Fruit fly (Drosophila melanogaster) whole organism, wandering third instar larva: ENCODE measurements around the gene Trmt6.

Experiments used
- CrebA ChIP-seq: fragments of 200-800 bp; sonication (Bioruptor generic); optimal IDR thresholded peaks from 2 replicates; lab custom pipeline; 2016; ENCODE audit warnings: missing biosample characterization, mild to moderate bottlenecking, missing genetic modification characterization, borderline replicate concordance
- Hr78 ChIP-seq: fragments of >200 bp; optimal IDR thresholded peaks from 2 replicates; lab custom pipeline; 2017; ENCODE audit warnings: missing biosample characterization, missing genetic modification characterization
- Myc ChIP-seq: fragments of >200 bp; optimal IDR thresholded peaks from 2 replicates; lab custom pipeline; 2017
- lola ChIP-seq: fragments of >200 bp; optimal IDR thresholded peaks from 2 replicates; lab custom pipeline; 2017; ENCODE audit warnings: missing biosample characterization, missing genetic modification characterization
- rgr ChIP-seq: fragments of 200-800 bp; sonication (Bioruptor generic); optimal IDR thresholded peaks from 3 replicates; lab custom pipeline; 2016; ENCODE audit warnings: missing biosample characterization, mild to moderate bottlenecking, missing genetic modification characterization
- woc ChIP-seq: sonication (Bioruptor generic); optimal IDR thresholded peaks from 2 replicates; lab custom pipeline; 2016; ENCODE audit warnings: missing biosample characterization, mild to moderate bottlenecking, missing genetic modification characterization

DNA sequence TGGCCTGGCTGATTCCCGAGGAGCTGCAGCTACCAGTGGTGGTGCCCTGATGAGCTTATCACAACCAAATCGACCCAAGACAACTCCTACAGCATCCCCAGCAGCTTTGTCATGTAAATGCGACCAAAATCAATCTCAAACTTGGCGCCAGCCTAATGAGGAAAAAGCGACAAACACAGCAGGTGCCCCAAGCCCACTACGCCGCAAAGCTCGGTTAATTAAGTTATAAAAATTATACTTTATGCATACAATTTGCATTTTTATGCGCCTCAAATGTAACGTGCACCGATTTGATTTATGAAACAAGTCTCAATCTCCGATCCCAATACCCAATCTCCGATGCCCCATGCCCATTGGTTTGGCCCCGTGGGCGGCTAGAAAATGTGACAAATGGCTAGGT lies 11.3 kb downstream of the Trmt6 start:
- no peak for TF ChIP-seq Myc
- TF ChIP-seq woc (GFP tag; lab: Kevin White, UChicago) = no peak
- no peak for TF ChIP-seq CrebA (GFP tag; lab: Kevin White, UChicago)
- no peak for TF ChIP-seq lola
- TF ChIP-seq rgr (GFP tag; lab: Kevin White, UChicago) = no peak
- TF ChIP-seq Hr78 = no peak
